Worm (Caenorhabditis elegans): ENCODE measurements around the gene C02E7.6.
A peak's percentile ranks its signal among the peaks of the same experiment; 100 is the strongest.

The C02E7.6 gene

DNA sequence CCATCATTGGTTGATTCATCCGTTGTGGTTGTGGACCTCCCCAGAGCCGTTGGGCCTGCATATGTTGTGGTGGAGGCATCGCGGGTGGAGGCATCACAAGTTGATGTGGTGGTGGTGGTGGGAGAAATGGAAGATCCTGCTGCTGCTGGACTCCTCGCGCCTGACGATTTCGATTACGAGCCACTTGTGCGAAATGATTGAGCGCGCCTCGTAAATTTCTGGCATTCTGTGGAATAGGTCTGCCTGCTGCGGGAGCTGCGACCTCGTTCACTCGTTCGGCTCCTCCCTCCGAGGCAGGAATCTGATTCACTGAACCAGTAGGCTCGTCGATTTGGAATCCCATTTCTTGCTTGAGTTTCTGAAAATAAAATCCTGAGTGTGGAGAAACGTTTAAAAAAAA is 41.7 kb downstream of the C02E7.6 start:
- TF ChIP-seq lin-26 (GFP tag; IDR thresholded peaks at IDR 0.05), result no peak
- TF ChIP-seq xnd-1 (tag; optimal IDR thresholded peaks at IDR 0.05), result no peak
- peak; percentile 65 for TF ChIP-seq zfh-2 (GFP tag; conservative IDR thresholded peaks at IDR 0.05)
- TF ChIP-seq dox-1 (GFP tag; IDR thresholded peaks at IDR 0.05), result 0 out of 2 replicates have a peak, but pooled peaks have one; percentile 16
- TF ChIP-seq egrh-3 (GFP tag; IDR thresholded peaks at IDR 0.05), result peak; percentile 5; the same call in 1 of the 2 replicates
- TF ChIP-seq Y53G8AR.9 (GFP tag; conservative IDR thresholded peaks at IDR 0.05), result peak; percentile 25; the same call in 1 of the 2 replicates

DNA sequence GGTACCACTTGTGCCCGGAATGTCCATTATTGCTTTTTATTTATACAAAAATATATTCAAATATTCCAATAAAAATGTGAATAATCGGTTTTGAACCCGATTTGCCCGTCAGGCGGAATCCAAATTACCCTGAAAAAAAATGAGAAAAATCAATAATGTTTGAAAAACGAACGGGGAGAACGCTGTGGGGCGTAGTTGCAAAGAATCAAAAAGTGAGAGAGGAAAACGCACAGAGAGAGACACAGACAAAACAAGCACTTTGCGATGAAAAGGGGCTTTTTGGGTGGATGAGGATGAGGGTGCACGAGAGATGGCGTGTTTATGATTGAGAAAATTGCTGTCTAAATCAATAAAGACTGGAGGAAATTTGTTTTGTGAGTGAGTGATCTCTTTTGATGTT is 44.0 kb downstream of the C02E7.6 start, which contains the start of gene tam-1:
Gene tam-1, minus strand, starts transcription at position 135 of the 400 bp plus-strand sequence.
- TF ChIP-seq lsy-27 (tag; optimal IDR thresholded peaks at IDR 0.05; ENCODE audit: borderline replicate concordance, insufficient read depth), result no peak
- no peak for TF ChIP-seq Y53G8AR.9 (GFP tag; conservative IDR thresholded peaks at IDR 0.05)
- peak; percentile 20; the same call in 1 of the 2 replicates for TF ChIP-seq hmg-1.2 (GFP tag; IDR thresholded peaks at IDR 0.05)
- TF ChIP-seq cebp-1 (GFP tag; IDR thresholded peaks at IDR 0.05), result no peak
- TF ChIP-seq cebp-1 (tag; optimal IDR thresholded peaks at IDR 0.05), result peak; percentile 39

ce11 chrV:4963606-4964005 is 44.6 kb downstream of the C02E7.6 start:
- TF ChIP-seq xnd-1 (tag; optimal IDR thresholded peaks at IDR 0.05) (peak; percentile 98), gei-17 (GFP tag; optimal IDR thresholded peaks at IDR 0.05) (no peak), snpc-4 (GFP tag; optimal IDR thresholded peaks at IDR 0.05) (no peak), snpc-4 (tag; optimal IDR thresholded peaks at IDR 0.05) (peak in 1 of 4 experiments; percentile 39), nhr-27 (tag; optimal IDR thresholded peaks at IDR 0.05) (no peak), K12H6.12 (tag; optimal IDR thresholded peaks at IDR 0.05) (no peak), nfyb-1 (GFP tag; IDR thresholded peaks at IDR 0.05) (no peak), lsl-1 (GFP tag; optimal IDR thresholded peaks at IDR 0.05) (peak; percentile 99), Y56A3A.18 (GFP tag; IDR thresholded peaks at IDR 0.05) (no peak), F33H1.4 (GFP tag; IDR thresholded peaks at IDR 0.05) (peak; percentile 93), him-1 (tag; optimal IDR thresholded peaks at IDR 0.05) (peak; percentile 73), C17E4.6 (GFP tag; IDR thresholded peaks at IDR 0.05) (no peak), madf-8 (GFP tag; conservative IDR thresholded peaks at IDR 0.05) (peak; percentile 79), dpl-1 (GFP tag; optimal IDR thresholded peaks at IDR 0.05) (peak; percentile 9), chd-7 (tag; optimal IDR thresholded peaks at IDR 0.05) (no peak), let-607 (tag; optimal IDR thresholded peaks at IDR 0.05) (no peak), sdz-38 (tag; optimal IDR thresholded peaks at IDR 0.05) (no peak), F57A8.1 (GFP tag; optimal IDR thresholded peaks at IDR 0.05) (no peak), snpc-3.4 (tag; optimal IDR thresholded peaks at IDR 0.05) (peak; percentile 6), ztf-3 (GFP tag; optimal IDR thresholded peaks at IDR 0.05) (no peak), bed-1 (GFP tag; IDR thresholded peaks at IDR 0.05) (no peak), ceh-79 (tag; optimal IDR thresholded peaks at IDR 0.05) (no peak), D2030.7 (GFP tag; IDR thresholded peaks at IDR 0.05) (peak; percentile 78), nfya-1 (tag; optimal IDR thresholded peaks at IDR 0.05; ENCODE audit: borderline replicate concordance, insufficient read depth) (no peak), snpc-1.1 (tag; optimal IDR thresholded peaks at IDR 0.05; ENCODE audit: insufficient read depth) (no peak), F37B4.10 (GFP tag; IDR thresholded peaks at IDR 0.05) (no peak), ztf-28 (GFP tag; IDR thresholded peaks at IDR 0.05) (no peak), zfh-2 (GFP tag; conservative IDR thresholded peaks at IDR 0.05) (no peak), ceh-91 (GFP tag; IDR thresholded peaks at IDR 0.05) (peak; percentile 60), zim-3 (tag; optimal IDR thresholded peaks at IDR 0.05) (no peak), sptf-2 (GFP tag; optimal IDR thresholded peaks at IDR 0.05) (no peak), repo-1 (tag; optimal IDR thresholded peaks at IDR 0.05) (no peak), hsf-1 (GFP tag; IDR thresholded peaks at IDR 0.05) (no peak), egl-18 (GFP tag; IDR thresholded peaks at IDR 0.05) (no peak), efl-1 (GFP tag; optimal IDR thresholded peaks at IDR 0.05) (peak; percentile 52), madf-3 (GFP tag; IDR thresholded peaks at IDR 0.05) (no peak), madf-6 (GFP tag; IDR thresholded peaks at IDR 0.05) (peak; percentile 95)

Measured in whole organism, young adult.